Worm (Caenorhabditis elegans): ENCODE data around the gene F26F4.9.

DNA sequence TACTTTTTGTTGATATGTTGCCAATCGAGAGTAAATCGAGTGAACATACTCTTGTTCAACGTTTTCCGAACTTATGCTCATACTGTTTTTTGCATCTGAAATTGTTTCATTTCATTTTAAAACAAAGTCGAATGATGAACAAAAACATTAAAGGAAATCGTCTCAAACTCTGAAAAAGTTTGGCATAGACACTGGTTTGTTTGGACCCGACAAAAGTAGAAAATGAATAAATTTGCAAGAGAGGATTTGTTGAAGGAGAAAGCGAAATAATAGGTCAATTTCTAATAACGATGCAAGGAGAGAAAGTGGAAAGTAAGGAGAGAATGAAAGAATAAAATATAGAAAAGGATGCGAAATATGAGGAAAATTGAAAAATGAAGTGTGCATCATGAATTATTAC lies 37.6 kb downstream of the F26F4.9 start, which contains the start of gene C35D10.12:
- TF ChIP-seq nhr-76 (tag; optimal IDR thresholded peaks at IDR 0.05) (no peak), snpc-4 (tag; optimal IDR thresholded peaks at IDR 0.05) (no peak), ztf-4 (tag; optimal IDR thresholded peaks at IDR 0.05) (no peak), lin-39 (tag; optimal IDR thresholded peaks at IDR 0.05) (no peak), ceh-82 (tag; optimal IDR thresholded peaks at IDR 0.05) (no peak)
